Worm (Caenorhabditis elegans) whole organism, mixed stage, embryonic: ENCODE measurements around the gene T04C12.11.

Source experiments
- M03D4.4 ChIP-seq: sonication (generic microtip); optimal IDR thresholded peaks from 2 replicates; lab custom pipeline; 2017; ENCODE audit warnings: mild to moderate bottlenecking, missing genetic modification characterization, missing compliant biosample characterization
- bed-3 ChIP-seq: fragments of 200-800 bp; sonication (Bioruptor generic); optimal IDR thresholded peaks from 3 replicates; lab custom pipeline; 2018; ENCODE audit warnings: mild to moderate bottlenecking, missing genetic modification characterization, moderate library complexity, missing compliant biosample characterization
- blmp-1 ChIP-seq: fragments of 150-350 bp; optimal IDR thresholded peaks from 2 replicates; lab custom pipeline; 2014; ENCODE audit warnings: missing biosample characterization, missing genetic modification characterization
- ceh-39 ChIP-seq: fragments of 150-350 bp; optimal IDR thresholded peaks from 2 replicates; lab custom pipeline; 2014; ENCODE audit warnings: missing biosample characterization, missing genetic modification characterization
- ceh-43 ChIP-seq: fragments of 200-800 bp; sonication (Bioruptor generic); optimal IDR thresholded peaks from 2 replicates; lab custom pipeline; 2018; ENCODE audit warnings: mild to moderate bottlenecking, missing genetic modification characterization, moderate library complexity, missing compliant biosample characterization
- ceh-83 ChIP-seq: fragments of 200-800 bp; sonication (Bioruptor generic); optimal IDR thresholded peaks from 2 replicates; lab custom pipeline; 2018; ENCODE audit warnings: mild to moderate bottlenecking, missing genetic modification characterization, missing compliant biosample characterization
- ces-1 ChIP-seq: fragments of 150-350 bp; optimal IDR thresholded peaks from 2 replicates; lab custom pipeline; 2014; ENCODE audit warnings: missing biosample characterization, missing genetic modification reagents, missing genetic modification characterization
- cnd-1 ChIP-seq: fragments of 200-800 bp; sonication (Bioruptor generic); optimal IDR thresholded peaks from 2 replicates; lab custom pipeline; 2018; ENCODE audit warnings: mild to moderate bottlenecking, missing genetic modification characterization, missing compliant biosample characterization
- drap-1 ChIP-seq: fragments of 200-800 bp; sonication (Bioruptor generic); optimal IDR thresholded peaks from 3 replicates; lab custom pipeline; 2018; ENCODE audit warnings: mild to moderate bottlenecking, missing genetic modification characterization, missing compliant biosample characterization
- elt-1 ChIP-seq: sonication (generic microtip); optimal IDR thresholded peaks from 2 replicates; lab custom pipeline; 2017; ENCODE audit warnings: missing genetic modification characterization, mild to moderate bottlenecking, missing compliant biosample characterization, antibody characterized with exemption, moderate library complexity, borderline replicate concordance; ENCODE audit not compliant: insufficient read depth
- elt-3 ChIP-seq: fragments of 150-350 bp; optimal IDR thresholded peaks from 2 replicates; lab custom pipeline; 2014; ENCODE audit warnings: missing biosample characterization, missing genetic modification characterization
- flh-1 ChIP-seq: fragments of 200-800 bp; sonication (Bioruptor generic); optimal IDR thresholded peaks from 2 replicates; lab custom pipeline; 2018; ENCODE audit warnings: mild to moderate bottlenecking, missing genetic modification characterization, moderate library complexity, missing compliant biosample characterization
- ham-2 ChIP-seq: fragments of 200-800 bp; sonication (Bioruptor generic); optimal IDR thresholded peaks from 2 replicates; lab custom pipeline; 2018; ENCODE audit warnings: mild to moderate bottlenecking, missing genetic modification characterization, missing compliant biosample characterization
- hlh-1 ChIP-seq: fragments of 150-350 bp; optimal IDR thresholded peaks from 2 replicates; lab custom pipeline; 2014; ENCODE audit warnings: missing biosample characterization, missing genetic modification reagents, missing genetic modification characterization
- lin-13 ChIP-seq: fragments of 150-350 bp; optimal IDR thresholded peaks from 2 replicates; lab custom pipeline; 2014; ENCODE audit warnings: missing biosample characterization, missing genetic modification characterization
- lin-32 ChIP-seq: fragments of 200-800 bp; sonication (Bioruptor generic); optimal IDR thresholded peaks from 2 replicates; lab custom pipeline; 2018; ENCODE audit warnings: mild to moderate bottlenecking, missing genetic modification characterization, missing compliant biosample characterization
- lsy-2 ChIP-seq: fragments of 150-350 bp; optimal IDR thresholded peaks from 2 replicates; lab custom pipeline; 2014; ENCODE audit warnings: missing biosample characterization, missing genetic modification characterization
- mab-5 ChIP-seq: fragments of 150-350 bp; optimal IDR thresholded peaks from 2 replicates; lab custom pipeline; 2014; ENCODE audit warnings: missing biosample characterization, missing genetic modification characterization
- mep-1 ChIP-seq: fragments of 150-350 bp; optimal IDR thresholded peaks from 2 replicates; lab custom pipeline; 2017; ENCODE audit warnings: missing biosample characterization, missing genetic modification reagents, missing genetic modification characterization, inconsistent platforms
- mls-2 ChIP-seq: sonication (generic microtip); optimal IDR thresholded peaks from 2 replicates; lab custom pipeline; 2016; ENCODE audit warnings: mild to moderate bottlenecking, missing genetic modification characterization, moderate library complexity, missing compliant biosample characterization
- nhr-12 ChIP-seq: fragments of 150-350 bp; optimal IDR thresholded peaks from 2 replicates; lab custom pipeline; 2014; ENCODE audit warnings: missing biosample characterization, missing genetic modification characterization
- nhr-2 ChIP-seq: fragments of 150-350 bp; optimal IDR thresholded peaks from 2 replicates; lab custom pipeline; 2014; ENCODE audit warnings: missing biosample characterization, missing genetic modification characterization
- nhr-237 ChIP-seq: fragments of 150-350 bp; optimal IDR thresholded peaks from 2 replicates; lab custom pipeline; 2014; ENCODE audit warnings: missing biosample characterization, missing genetic modification characterization
- nhr-28 ChIP-seq: fragments of 150-350 bp; optimal IDR thresholded peaks from 2 replicates; lab custom pipeline; 2014; ENCODE audit warnings: missing biosample characterization, missing genetic modification characterization
- nhr-76 ChIP-seq: sonication (generic microtip); optimal IDR thresholded peaks from 2 replicates; lab custom pipeline; 2017; ENCODE audit warnings: missing biosample characterization, missing genetic modification characterization
- pha-4 ChIP-seq: fragments of 150-350 bp; optimal IDR thresholded peaks from 2 replicates; lab custom pipeline; 2018; ENCODE audit warnings: missing biosample characterization, missing genetic modification reagents, missing genetic modification characterization
- sem-2 ChIP-seq: fragments of 200-800 bp; sonication (Bioruptor generic); optimal IDR thresholded peaks from 2 replicates; lab custom pipeline; 2018; ENCODE audit warnings: mild to moderate bottlenecking, missing genetic modification characterization, missing compliant biosample characterization
- snpc-4 ChIP-seq: fragments of 150-350 bp; optimal IDR thresholded peaks from 2 replicates; lab custom pipeline; 2014; ENCODE audit warnings: missing biosample characterization, missing genetic modification characterization
- sptf-1 ChIP-seq: sonication (generic microtip); optimal IDR thresholded peaks from 2 replicates; lab custom pipeline; 2017; ENCODE audit warnings: mild to moderate bottlenecking, missing genetic modification characterization, moderate library complexity, missing compliant biosample characterization
- tbx-8 ChIP-seq: fragments of 200-800 bp; sonication (Bioruptor generic); optimal IDR thresholded peaks from 2 replicates; lab custom pipeline; 2018; ENCODE audit warnings: mild to moderate bottlenecking, missing genetic modification characterization, moderate library complexity, missing compliant biosample characterization
- unc-39 ChIP-seq: fragments of 150-350 bp; optimal IDR thresholded peaks from 2 replicates; lab custom pipeline; 2014; ENCODE audit warnings: missing biosample characterization, missing genetic modification characterization
- unc-62 ChIP-seq: fragments of 150-350 bp; optimal IDR thresholded peaks from 2 replicates; lab custom pipeline; 2014; ENCODE audit warnings: missing biosample characterization, missing genetic modification reagents, missing genetic modification characterization
- zip-8 ChIP-seq: fragments of 150-350 bp; optimal IDR thresholded peaks from 2 replicates; lab custom pipeline; 2014; ENCODE audit warnings: missing biosample characterization, missing genetic modification characterization
- ztf-11 ChIP-seq: fragments of 150-350 bp; optimal IDR thresholded peaks from 2 replicates; lab custom pipeline; 2014; ENCODE audit warnings: missing biosample characterization, missing genetic modification characterization

The T04C12.11 gene

DNA sequence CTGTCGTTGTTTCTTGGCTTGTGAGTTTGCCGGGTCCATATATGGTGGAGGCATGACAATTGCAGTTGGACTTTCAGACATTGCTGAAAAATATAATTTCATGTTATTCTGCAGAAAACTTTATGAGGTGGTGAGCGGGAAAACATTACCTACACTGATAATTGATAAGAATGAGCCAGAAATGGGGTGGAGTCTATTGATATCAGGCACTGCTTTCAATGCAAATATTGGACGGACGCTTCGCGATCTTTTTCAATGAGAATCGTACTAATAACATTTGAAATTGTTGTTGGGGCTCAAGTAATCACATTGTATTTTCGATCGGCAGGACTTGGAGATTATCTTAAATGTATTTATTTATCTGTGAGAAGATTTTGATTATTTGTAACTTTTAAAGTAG lies 909 bp downstream of the T04C12.11 start, which contains the start of gene T04C12.1:
TSS of gene T04C12.1 (minus strand) at position 90 of the 400 bp plus-strand sequence.
- TF ChIP-seq elt-3 (tag; lab: Kevin White, UChicago) (no peak), zip-8 (tag; lab: Kevin White, UChicago) (no peak), mls-2 (no peak), tbx-8 (GFP tag; lab: Kevin White, UChicago) (no peak), hlh-1 (tag; lab: Kevin White, UChicago) (no peak), unc-39 (no peak), pha-4 (no peak), nhr-2 (tag; lab: Kevin White, UChicago) (no peak), lin-32 (GFP tag; lab: Kevin White, UChicago) (no peak), nhr-28 (tag; lab: Kevin White, UChicago) (no peak), sptf-1 (tag; lab: Kevin White, UChicago) (no peak), nhr-237 (no peak), mep-1 (no peak), sem-2 (no peak), ceh-83 (GFP tag; lab: Kevin White, UChicago) (no peak), mab-5 (tag; lab: Kevin White, UChicago) (no peak), nhr-76 (tag; lab: Kevin White, UChicago) (no peak), lin-13 (tag; lab: Kevin White, UChicago) (no peak), bed-3 (GFP tag; lab: Kevin White, UChicago) (no peak), ham-2 (GFP tag; lab: Kevin White, UChicago) (no peak)

DNA sequence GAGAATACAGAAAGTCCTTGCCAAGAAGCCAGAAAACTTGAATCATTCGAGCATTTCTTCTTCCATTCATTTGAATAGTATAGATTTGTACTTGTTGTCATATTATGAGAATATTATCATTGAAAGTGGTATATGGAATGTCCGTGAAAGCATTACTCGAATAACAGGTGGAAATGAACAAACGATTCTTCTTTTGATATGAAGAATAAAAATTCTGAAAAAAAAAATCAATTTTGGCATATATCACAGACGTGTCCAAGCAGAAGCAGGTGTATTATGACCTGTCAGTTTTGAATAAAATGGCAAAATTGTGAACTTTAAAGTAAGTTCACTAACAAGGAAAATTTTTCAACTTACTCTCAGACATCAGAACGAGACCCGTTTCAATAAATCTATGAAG lies 3.0 kb downstream of the T04C12.11 start, which contains the start of gene srh-75:
TSS of gene srh-75 (minus strand) at position 101 of the 400 bp plus-strand sequence.
- no peak for TF ChIP-seq sptf-1 (tag; lab: Kevin White, UChicago)
- TF ChIP-seq M03D4.4 (tag; lab: Kevin White, UChicago) = no peak

ce11 chrV:11056484-11056883 lies 3.6 kb downstream of the T04C12.11 start:
- TF ChIP-seq mep-1 (no peak), cnd-1 (tag; lab: Kevin White, UChicago) (no peak), unc-62 (GFP tag; lab: Kevin White, UChicago) (no peak), mab-5 (tag; lab: Kevin White, UChicago) (no peak), mls-2 (no peak), lsy-2 (no peak), elt-1 (no peak), ceh-43 (GFP tag; lab: Kevin White, UChicago) (no peak), snpc-4 (no peak), flh-1 (GFP tag; lab: Kevin White, UChicago) (no peak), ces-1 (GFP tag; lab: Kevin White, UChicago) (no peak)

ce11 chrV:11053827-11054226 lies 6.3 kb downstream of the T04C12.11 start, which contains the start of gene T04C12.7:
Gene T04C12.7, plus strand, starts transcription at chrV:11054127.
- TF ChIP-seq tbx-8 (GFP tag; lab: Kevin White, UChicago) (no peak), blmp-1 (no peak), nhr-2 (tag; lab: Kevin White, UChicago) (no peak), ztf-11 (tag; lab: Kevin White, UChicago) (no peak), pha-4 (no peak), drap-1 (no peak), zip-8 (tag; lab: Kevin White, UChicago) (no peak), mab-5 (tag; lab: Kevin White, UChicago) (no peak), snpc-4 (no peak), nhr-76 (tag; lab: Kevin White, UChicago) (no peak), ces-1 (GFP tag; lab: Kevin White, UChicago) (no peak), ceh-39 (tag; lab: Kevin White, UChicago) (no peak), mep-1 (no peak), bed-3 (GFP tag; lab: Kevin White, UChicago) (no peak), lin-13 (tag; lab: Kevin White, UChicago) (no peak), flh-1 (GFP tag; lab: Kevin White, UChicago) (no peak)
- TF ChIP-seq, all 35 proteins: peak for 0

DNA sequence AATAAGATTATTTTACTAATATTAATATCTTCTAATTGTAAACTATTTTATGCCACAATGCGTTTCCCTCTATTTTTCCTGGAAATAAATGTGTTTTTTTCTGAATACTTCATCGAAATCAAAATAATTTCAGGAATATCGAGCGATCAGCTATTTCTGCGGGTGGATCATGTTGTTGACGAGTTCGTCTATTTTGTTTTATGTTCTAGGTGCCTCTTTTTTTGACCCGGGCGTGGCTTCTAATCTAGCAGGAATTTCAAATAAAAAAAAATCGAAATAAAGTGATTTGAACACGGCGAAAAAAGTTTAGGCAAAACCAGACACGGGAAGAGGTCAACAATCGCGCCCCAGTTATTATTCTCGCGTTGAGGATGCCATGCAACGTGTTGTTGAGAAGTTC lies 8.2 kb downstream of the T04C12.11 start, which contains the start of gene T04C12.33:
TSS of gene T04C12.33 (plus strand) at position 301 of the 400 bp plus-strand sequence.
- TF ChIP-seq mep-1 (no peak), nhr-28 (tag; lab: Kevin White, UChicago) (no peak), nhr-12 (tag; lab: Kevin White, UChicago) (no peak)
